Fruit fly (Drosophila melanogaster) whole organism, embryonic: Measurements from ENCODE around the gene CG31808.
A peak's percentile ranks its signal among the peaks of the same experiment; 100 is the strongest.

Experiments
- CG10267 ChIP-seq: fragments of 200-800 bp; sonication (Bioruptor generic); optimal IDR thresholded peaks from 2 replicates; lab custom pipeline; 2018; ENCODE audit warnings: missing biosample characterization, mild to moderate bottlenecking, missing genetic modification characterization, moderate library complexity
- CG10321 ChIP-seq: fragments of 200-800 bp; sonication (Bioruptor generic); IDR thresholded peaks from 2 replicates; pipeline ENCODE4 v1.3.6; 2022; ENCODE audit warnings: missing biosample characterization, missing genetic modification characterization
- CG11398 ChIP-seq: fragments of 200-800 bp; sonication (Bioruptor generic); optimal IDR thresholded peaks from 2 replicates; lab custom pipeline; 2016; ENCODE audit warnings: missing biosample characterization, missing genetic modification characterization
- CG11504 ChIP-seq: fragments of 200-800 bp; sonication (Bioruptor generic); optimal IDR thresholded peaks from 3 replicates; lab custom pipeline; 2019; ENCODE audit warnings: missing biosample characterization, mild to moderate bottlenecking, missing genetic modification characterization, moderate library complexity
- CG11560 ChIP-seq: fragments of 200-800 bp; sonication (Bioruptor generic); IDR thresholded peaks from 3 replicates; pipeline ENCODE4 v1.3.6; 2022; ENCODE audit warnings: missing biosample characterization, missing genetic modification characterization
- CG12391 ChIP-seq: fragments of 200-800 bp; sonication (Bioruptor generic); optimal IDR thresholded peaks from 3 replicates; lab custom pipeline; 2018; ENCODE audit warnings: missing biosample characterization, mild to moderate bottlenecking, missing genetic modification characterization, moderate library complexity
- CG13424 ChIP-seq: fragments of 200-800 bp; sonication (Bioruptor generic); optimal IDR thresholded peaks from 2 replicates; lab custom pipeline; 2019; ENCODE audit warnings: missing biosample characterization, mild to moderate bottlenecking, missing genetic modification characterization, moderate library complexity
- CG14050 ChIP-seq: fragments of 200-800 bp; sonication (Bioruptor generic); IDR thresholded peaks from 3 replicates; pipeline ENCODE4 v1.3.6; 2022; ENCODE audit warnings: missing biosample characterization, missing genetic modification characterization
- CG1529 ChIP-seq: fragments of 200-800 bp; sonication (Bioruptor generic); optimal IDR thresholded peaks from 3 replicates; lab custom pipeline; 2018; ENCODE audit warnings: missing biosample characterization, missing genetic modification characterization
- CG15601 ChIP-seq: fragments of 200-800 bp; sonication (Bioruptor generic); optimal IDR thresholded peaks from 3 replicates; lab custom pipeline; 2019; ENCODE audit warnings: missing biosample characterization, mild to moderate bottlenecking, missing genetic modification characterization, moderate library complexity
- CG16813 ChIP-seq: fragments of 200-800 bp; sonication (Bioruptor generic); IDR thresholded peaks from 3 replicates; pipeline ENCODE4 v1.3.6; 2022; ENCODE audit warnings: missing biosample characterization, missing genetic modification characterization; ENCODE audit not compliant: partially characterized antibody
- CG17186 ChIP-seq: fragments of 200-800 bp; sonication (Bioruptor generic); optimal IDR thresholded peaks from 3 replicates; lab custom pipeline; 2017; ENCODE audit warnings: missing biosample characterization, missing genetic modification reagents, missing genetic modification characterization
- CG17328 ChIP-seq: fragments of 200-800 bp; sonication (Bioruptor generic); IDR thresholded peaks from 2 replicates; pipeline ENCODE4 v1.3.6; 2022; ENCODE audit warnings: missing biosample characterization, missing genetic modification characterization
- CG17359 ChIP-seq: fragments of 200-800 bp; sonication (Bioruptor generic); optimal IDR thresholded peaks from 3 replicates; lab custom pipeline; 2018; ENCODE audit warnings: missing biosample characterization, mild to moderate bottlenecking, missing genetic modification characterization, moderate library complexity
- CG2129 ChIP-seq: fragments of 200-800 bp; sonication (Bioruptor generic); IDR thresholded peaks from 2 replicates; pipeline ENCODE4 v1.3.6; 2022; ENCODE audit warnings: missing biosample characterization, missing genetic modification characterization; ENCODE audit not compliant: partially characterized antibody
- CG2889 ChIP-seq: fragments of 200-800 bp; sonication (Bioruptor generic); IDR thresholded peaks from 3 replicates; pipeline ENCODE4 v1.3.6; 2022; ENCODE audit warnings: missing biosample characterization, missing genetic modification characterization
- CG30403 ChIP-seq: fragments of 200-800 bp; sonication (Bioruptor generic); optimal IDR thresholded peaks from 3 replicates; lab custom pipeline; 2016; ENCODE audit warnings: missing biosample characterization, missing genetic modification characterization
- CG31365 ChIP-seq: fragments of 200-800 bp; sonication (Bioruptor generic); optimal IDR thresholded peaks from 2 replicates; lab custom pipeline; 2018; ENCODE audit warnings: missing biosample characterization, mild to moderate bottlenecking, missing genetic modification characterization
- CG3281 ChIP-seq: fragments of 200-800 bp; sonication (Bioruptor generic); optimal IDR thresholded peaks from 3 replicates; lab custom pipeline; 2017; ENCODE audit warnings: missing biosample characterization, mild to moderate bottlenecking, missing genetic modification characterization
- CG3847 ChIP-seq: fragments of 200-800 bp; sonication (Bioruptor generic); IDR thresholded peaks from 2 replicates; pipeline ENCODE4 v1.3.6; 2022; ENCODE audit warnings: missing biosample characterization, missing genetic modification characterization
- CG4360 ChIP-seq: fragments of 200-800 bp; sonication (Bioruptor generic); IDR thresholded peaks from 2 replicates; pipeline ENCODE4 v1.3.6; 2022; ENCODE audit warnings: missing biosample characterization, missing genetic modification characterization
- CG4617 ChIP-seq: fragments of 200-800 bp; sonication (Bioruptor generic); optimal IDR thresholded peaks from 3 replicates; lab custom pipeline; 2016; ENCODE audit warnings: missing biosample characterization, missing genetic modification characterization, borderline replicate concordance
- CG7357 ChIP-seq: fragments of 200-800 bp; sonication (Bioruptor generic); IDR thresholded peaks from 3 replicates; pipeline ENCODE4 v1.3.6; 2022; ENCODE audit warnings: missing biosample characterization, missing genetic modification characterization
- CG8388 ChIP-seq: fragments of 200-800 bp; sonication (Bioruptor generic); optimal IDR thresholded peaks from 2 replicates; lab custom pipeline; 2019; ENCODE audit warnings: missing biosample characterization, mild to moderate bottlenecking, missing genetic modification characterization, moderate library complexity
- CG9609 ChIP-seq: fragments of 200-800 bp; sonication (Bioruptor generic); optimal IDR thresholded peaks from 3 replicates; lab custom pipeline; 2016; ENCODE audit warnings: missing biosample characterization, missing genetic modification characterization
- CG9797 ChIP-seq: fragments of 200-800 bp; sonication (Bioruptor generic); optimal IDR thresholded peaks from 3 replicates; lab custom pipeline; 2018; ENCODE audit warnings: missing biosample characterization, mild to moderate bottlenecking, missing genetic modification characterization
- Dek ChIP-seq: fragments of 200-800 bp; sonication (Bioruptor generic); optimal IDR thresholded peaks from 3 replicates; lab custom pipeline; 2019; ENCODE audit warnings: missing biosample characterization, mild to moderate bottlenecking, missing genetic modification characterization, moderate library complexity
- Dll ChIP-seq: fragments of 200-800 bp; sonication (Bioruptor generic); IDR thresholded peaks from 4 replicates; pipeline ENCODE4 v1.3.6; 2022; ENCODE audit warnings: missing biosample characterization, missing genetic modification characterization; ENCODE audit not compliant: partially characterized antibody
- Doc3 ChIP-seq: fragments of 200-800 bp; sonication (Bioruptor generic); IDR thresholded peaks from 3 replicates; pipeline ENCODE4 v1.3.6; 2022; ENCODE audit warnings: missing biosample characterization, missing genetic modification characterization; ENCODE audit not compliant: partially characterized antibody
- E2f2 ChIP-seq: fragments of 200-800 bp; sonication (Bioruptor generic); IDR thresholded peaks from 2 replicates; pipeline ENCODE4 v1.3.6; 2022; ENCODE audit warnings: missing biosample characterization, missing genetic modification characterization
- Eip74EF ChIP-seq, 2 experiments: fragments of 200-800 bp in 1 of 2; fragments of >200 bp in 1 of 2; sonication (Bioruptor generic) in 1 of 2; optimal IDR thresholded peaks; 2 replicates each; lab custom pipeline; 2017 to 2019; ENCODE audit warnings: missing biosample characterization in 2 of 2, missing genetic modification characterization in 2 of 2, mild to moderate bottlenecking in 1 of 2, moderate library complexity in 1 of 2
- Ets65A ChIP-seq: fragments of 200-800 bp; sonication (Bioruptor generic); peaks from one replicate; lab custom pipeline; 2016; ENCODE audit warnings: missing biosample characterization, missing genetic modification characterization
- Gug ChIP-seq: fragments of 200-800 bp; sonication (Bioruptor generic); IDR thresholded peaks from 4 replicates; pipeline ENCODE4 v1.3.6; 2022; ENCODE audit warnings: missing biosample characterization, missing genetic modification characterization
- Med ChIP-seq: fragments of 200-800 bp; sonication (Bioruptor generic); peaks from one replicate; lab custom pipeline; 2016; ENCODE audit warnings: missing biosample characterization, missing genetic modification characterization, mild to moderate bottlenecking, inconsistent platforms, moderate library complexity
- Nf-YC ChIP-seq: fragments of 200-800 bp; optimal IDR thresholded peaks from 3 replicates; lab custom pipeline; 2019; ENCODE audit warnings: missing biosample characterization, mild to moderate bottlenecking, missing genetic modification characterization, moderate library complexity
- Oli ChIP-seq: fragments of 200-800 bp; sonication (Bioruptor generic); optimal IDR thresholded peaks from 2 replicates; lab custom pipeline; 2018; ENCODE audit warnings: missing biosample characterization, mild to moderate bottlenecking, missing genetic modification characterization, moderate library complexity
- Scr ChIP-seq: fragments of 200-800 bp; sonication (Bioruptor generic); IDR thresholded peaks from 2 replicates; pipeline ENCODE4 v1.3.6; 2022; ENCODE audit warnings: missing biosample characterization, missing genetic modification characterization; ENCODE audit not compliant: partially characterized antibody
- Six4 ChIP-seq: fragments of 200-800 bp; sonication (Bioruptor generic); optimal IDR thresholded peaks from 2 replicates; lab custom pipeline; 2016; ENCODE audit warnings: missing biosample characterization, missing genetic modification characterization
- Ssrp ChIP-seq: fragments of 200-800 bp; sonication (Bioruptor generic); optimal IDR thresholded peaks from 2 replicates; lab custom pipeline; 2018; ENCODE audit warnings: missing biosample characterization, mild to moderate bottlenecking, missing genetic modification characterization, moderate library complexity
- Usf ChIP-seq: fragments of 200-800 bp; sonication (Bioruptor generic); optimal IDR thresholded peaks from 2 replicates; lab custom pipeline; 2017; ENCODE audit warnings: missing genotype, missing biosample characterization, missing genetic modification characterization
- aop ChIP-seq: fragments of 200-800 bp; sonication (Bioruptor generic); IDR thresholded peaks from 2 replicates; pipeline ENCODE4 v1.3.6; 2022; ENCODE audit warnings: missing biosample characterization, missing genetic modification characterization
- crc ChIP-seq: fragments of 200-800 bp; sonication (Bioruptor generic); optimal IDR thresholded peaks from 2 replicates; lab custom pipeline; 2016; ENCODE audit warnings: missing biosample characterization, missing genetic modification characterization
- gcm2 ChIP-seq: fragments of 200-800 bp; sonication (Bioruptor generic); optimal IDR thresholded peaks from 2 replicates; lab custom pipeline; 2016; ENCODE audit warnings: missing biosample characterization, missing genetic modification characterization
- h ChIP-seq: fragments of >200 bp; optimal IDR thresholded peaks from 2 replicates; lab custom pipeline; 2017
- lab ChIP-seq: fragments of 200-800 bp; sonication (Bioruptor generic); optimal IDR thresholded peaks from 3 replicates; lab custom pipeline; 2017; ENCODE audit warnings: missing biosample characterization, missing genetic modification characterization, mild to moderate bottlenecking, moderate library complexity, missing genetic modification reagents
- lov ChIP-seq, 2 experiments: fragments of 200-800 bp in 1 of 2; fragments of >200 bp in 1 of 2; sonication (Bioruptor generic) in 1 of 2; IDR thresholded peaks in 1 of 2; optimal IDR thresholded peaks in 1 of 2; 2 replicates in 1 of 2; 3 replicates in 1 of 2; pipeline versions ENCODE4 v1.3.6 to Lab custom; 2017 to 2022; ENCODE audit warnings: missing biosample characterization in 1 of 2, missing genetic modification characterization in 1 of 2
- sd ChIP-seq: fragments of 200-800 bp; sonication (Bioruptor generic); optimal IDR thresholded peaks from 3 replicates; lab custom pipeline; 2018; ENCODE audit warnings: missing biosample characterization, mild to moderate bottlenecking, missing genetic modification characterization, moderate library complexity
- seq ChIP-seq: fragments of 200-800 bp; sonication (Bioruptor generic); IDR thresholded peaks from 2 replicates; pipeline ENCODE4 v1.3.6; 2022; ENCODE audit warnings: missing biosample characterization, missing genetic modification characterization

Gene CG31808

DNA sequence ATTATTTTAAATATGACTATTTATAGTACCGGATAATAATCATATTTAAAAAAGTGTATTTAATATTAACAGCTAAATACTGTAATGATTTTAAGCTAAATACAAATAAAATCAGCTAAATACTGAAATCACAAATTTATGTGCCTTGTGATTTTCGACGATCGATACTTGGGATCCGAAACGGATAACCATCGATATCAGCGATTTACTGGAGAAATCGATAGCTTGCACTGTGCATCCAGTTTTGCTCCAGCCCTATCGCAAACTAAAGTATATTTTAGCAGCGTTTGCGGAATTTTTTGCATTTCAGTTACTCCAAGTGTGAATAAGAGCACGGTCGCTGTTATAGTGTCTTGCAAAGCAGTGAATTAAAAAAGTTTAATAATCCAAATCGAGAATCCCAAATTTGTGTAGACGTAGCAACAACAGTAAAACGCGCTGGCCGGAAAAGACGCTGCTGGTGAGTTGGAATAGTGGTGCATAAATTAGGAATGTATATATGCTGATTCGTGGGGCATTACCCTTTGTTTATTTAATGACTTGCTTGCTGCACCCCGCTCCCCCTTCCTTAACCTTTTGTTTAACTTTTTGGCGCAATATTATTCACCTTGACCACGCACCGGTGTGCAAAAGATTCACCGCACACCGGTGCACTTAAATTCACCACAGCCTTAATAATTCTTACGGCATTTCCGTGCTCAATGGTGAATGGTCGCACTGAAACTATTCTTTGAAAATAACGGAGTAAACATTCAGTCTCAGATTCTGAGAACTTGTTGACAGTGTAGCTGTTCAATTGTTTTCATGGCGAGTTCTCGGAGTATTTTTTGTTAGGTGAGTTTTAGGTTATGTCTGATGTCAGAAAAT, 35.9 kb downstream of the CG31808 start, which contains the start of the genes grp and squ (continued):
- TF ChIP-seq CG15601 (tag; lab: Kevin White, UChicago) (peak; percentile 34), CG2129 (GFP tag; lab: Robert Waterston, UW) (peak; percentile 61), CG3281 (GFP tag; lab: Kevin White, UChicago) (no peak), CG12391 (tag; lab: Kevin White, UChicago) (no peak), Ets65A (GFP tag; lab: Kevin White, UChicago) (no peak), Med (GFP tag; lab: Kevin White, UChicago) (peak; percentile 80), E2f2 (GFP tag; lab: Robert Waterston, UW) (peak; percentile 60), Dll (GFP tag; lab: Robert Waterston, UW) (peak; percentile 93), Usf (GFP tag; lab: Kevin White, UChicago) (no peak), Dek (tag; lab: Kevin White, UChicago) (no peak), gcm2 (GFP tag; lab: Kevin White, UChicago) (no peak), lov (optimal IDR thresholded peaks at IDR 0.05; lab: Kevin White, UChicago) (no peak), lov (GFP tag; IDR thresholded peaks at IDR 0.05; lab: Robert Waterston, UW) (no peak), h (lab: Kevin White, UChicago) (no peak), CG17186 (GFP tag; lab: Kevin White, UChicago) (peak; percentile 47), aop (no peak), CG11560 (tag; lab: Robert Waterston, UW) (no peak), lab (GFP tag; lab: Kevin White, UChicago) (no peak), CG10267 (peak; percentile 41), Six4 (no peak), Ssrp (tag; lab: Kevin White, UChicago) (no peak), Eip74EF (GFP tag; optimal IDR thresholded peaks at IDR 0.05; lab: Kevin White, UChicago) (no peak), CG30403 (GFP tag; lab: Kevin White, UChicago) (no peak), CG17328 (GFP tag; lab: Robert Waterston, UW) (no peak), CG4617 (GFP tag; lab: Kevin White, UChicago) (peak; percentile 51), CG8388 (no peak), CG2889 (GFP tag; lab: Robert Waterston, UW) (no peak), CG16813 (GFP tag; lab: Robert Waterston, UW) (peak; percentile 97), seq (GFP tag; lab: Robert Waterston, UW) (no peak), CG17359 (no peak), CG11398 (GFP tag; lab: Kevin White, UChicago) (no peak), crc (no peak), Oli (no peak), CG11504 (tag; lab: Kevin White, UChicago) (no peak), CG10321 (GFP tag; lab: Robert Waterston, UW) (no peak), CG13424 (tag; lab: Kevin White, UChicago) (no peak), Doc3 (peak; percentile 83), sd (tag; lab: Kevin White, UChicago) (peak; percentile 30), CG9609 (GFP tag; lab: Kevin White, UChicago) (no peak), CG31365 (tag; lab: Kevin White, UChicago) (no peak), CG14050 (GFP tag; lab: Robert Waterston, UW) (no peak), CG9797 (peak; percentile 59), Gug (GFP tag; lab: Robert Waterston, UW) (no peak), CG4360 (no peak), CG1529 (GFP tag; lab: Kevin White, UChicago) (no peak), CG7357 (GFP tag; lab: Robert Waterston, UW) (no peak), CG3847 (GFP tag; lab: Robert Waterston, UW) (no peak), Nf-YC (tag; lab: Kevin White, UChicago) (no peak), Scr (GFP tag; lab: Robert Waterston, UW) (peak; percentile 94)
